Worm (Caenorhabditis elegans): ENCODE measurements around the gene F49E11.7.

The F49E11.7 gene

DNA sequence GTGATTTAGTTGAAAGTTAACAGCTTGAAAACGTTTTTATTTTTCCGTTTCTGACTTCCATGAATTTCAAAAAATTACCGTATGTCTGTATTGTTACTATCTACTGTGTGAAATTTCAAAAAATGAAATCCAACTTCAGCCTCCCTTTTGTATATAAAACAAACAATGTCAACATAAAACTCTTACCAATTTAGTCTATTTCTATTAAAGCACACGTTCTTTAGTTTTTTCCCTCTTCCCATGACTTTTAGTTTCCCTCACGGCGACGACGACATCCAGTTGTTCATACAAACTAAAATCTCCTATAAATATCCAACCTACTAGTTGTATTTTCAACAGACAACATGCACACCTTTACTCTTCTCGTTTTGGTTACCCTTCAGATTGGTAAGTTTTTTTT, 6.6 kb downstream of the F49E11.7 start, which contains the start of gene scl-3:
TSS of gene scl-3 (plus strand) at position 301 of the 400 bp plus-strand sequence.
- TF ChIP-seq T22C8.4 (GFP tag; IDR thresholded peaks at IDR 0.05) (no peak), tab-1 (GFP tag; IDR thresholded peaks at IDR 0.05) (no peak), klf-2 (GFP tag; conservative IDR thresholded peaks at IDR 0.05) (no peak), ztf-23 (GFP tag; IDR thresholded peaks at IDR 0.05) (no peak), ref-1 (GFP tag; conservative IDR thresholded peaks at IDR 0.05) (no peak), flt-1 (GFP tag; IDR thresholded peaks at IDR 0.05) (no peak), ztf-29 (GFP tag; IDR thresholded peaks at IDR 0.05) (no peak), med-1 (GFP tag; optimal IDR thresholded peaks at IDR 0.05; ENCODE audit: insufficient read depth) (no peak), cog-1 (tag; optimal IDR thresholded peaks at IDR 0.05) (no peak)

DNA sequence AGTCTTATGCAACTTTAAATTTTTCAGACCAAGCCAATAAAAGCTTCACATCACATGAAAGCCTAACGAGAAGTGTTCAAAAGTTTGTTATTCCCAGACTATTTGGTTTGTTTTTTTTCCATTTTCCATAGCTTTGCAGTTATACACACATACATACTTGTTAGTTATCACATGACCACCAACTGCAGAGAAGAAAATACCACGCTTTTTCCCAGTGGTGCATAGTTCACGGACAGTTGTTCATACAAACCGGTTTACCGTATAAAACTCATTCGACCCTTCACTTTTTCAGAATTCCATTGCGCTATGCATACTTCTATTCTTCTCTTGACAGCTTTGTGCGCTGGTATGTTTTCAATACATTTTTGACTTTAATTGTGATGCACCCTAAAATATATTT, 11.0 kb downstream of the F49E11.7 start, which contains the start of gene scl-5:
TSS of gene scl-5 (plus strand) at position 301 of the 400 bp plus-strand sequence.
- TF ChIP-seq ref-1 (GFP tag; conservative IDR thresholded peaks at IDR 0.05): no peak

ce11 chrIV:13066044-13066443, 13.4 kb downstream of the F49E11.7 start:
- no peak for TF ChIP-seq ztf-29 (GFP tag; IDR thresholded peaks at IDR 0.05)
- no peak for TF ChIP-seq tab-1 (GFP tag; IDR thresholded peaks at IDR 0.05)
- no peak for TF ChIP-seq flt-1 (GFP tag; IDR thresholded peaks at IDR 0.05)

ce11 chrIV:13067200-13067599, 14.5 kb downstream of the F49E11.7 start, which contains the start of gene col-131:
Gene col-131 (minus strand): TSS chrIV:13067300.
- TF ChIP-seq cog-1 (tag; optimal IDR thresholded peaks at IDR 0.05): no peak
- TF ChIP-seq T22C8.4 (GFP tag; IDR thresholded peaks at IDR 0.05): no peak
- no peak for TF ChIP-seq flt-1 (GFP tag; IDR thresholded peaks at IDR 0.05)
- TF ChIP-seq med-1 (GFP tag; optimal IDR thresholded peaks at IDR 0.05; ENCODE audit: insufficient read depth): no peak
- TF ChIP-seq ztf-29 (GFP tag; IDR thresholded peaks at IDR 0.05): no peak
- TF ChIP-seq ztf-23 (GFP tag; IDR thresholded peaks at IDR 0.05): no peak

DNA sequence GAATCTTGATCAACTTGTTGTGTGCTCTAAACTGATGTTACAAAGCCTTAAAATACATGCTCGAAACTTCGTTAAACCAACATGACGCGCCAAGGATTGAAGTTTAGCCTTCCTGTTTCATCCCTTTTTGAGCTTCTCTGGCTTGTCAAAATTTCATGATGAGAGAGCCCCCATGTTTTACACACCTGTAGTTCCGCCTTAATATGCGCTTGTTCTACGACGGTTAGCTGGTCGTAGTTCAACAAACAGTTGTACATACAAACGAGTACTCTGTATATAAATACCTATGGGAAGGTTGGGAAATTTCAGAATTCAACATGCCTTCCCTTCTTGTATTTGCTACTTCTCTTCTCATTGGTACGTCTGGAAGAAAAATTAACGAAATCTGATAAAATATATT, 15.8 kb downstream of the F49E11.7 start, which contains the start of gene scl-6:
TSS of gene scl-6 (plus strand) at position 301 of the 400 bp plus-strand sequence.
- TF ChIP-seq flt-1 (GFP tag; IDR thresholded peaks at IDR 0.05): no peak
- TF ChIP-seq ref-1 (GFP tag; conservative IDR thresholded peaks at IDR 0.05): no peak

DNA sequence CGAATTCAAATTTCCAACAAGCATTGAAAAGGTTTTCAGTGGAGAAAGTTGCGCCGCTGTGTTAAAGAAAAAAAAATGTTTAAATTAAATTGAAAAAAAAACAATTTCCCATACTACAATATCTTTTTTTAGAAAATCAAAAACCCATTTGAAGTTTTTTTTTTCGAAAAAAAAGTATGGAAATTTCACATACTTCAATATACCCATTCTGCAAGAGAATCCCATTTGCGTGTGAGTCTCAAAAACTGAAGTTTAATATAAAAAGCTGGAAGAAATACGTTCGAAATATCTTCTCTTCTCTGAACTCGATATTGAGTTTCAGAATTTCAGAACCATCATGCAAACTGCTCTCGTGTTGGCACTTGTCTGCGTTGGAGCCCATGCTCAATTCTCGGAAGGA, 17.5 kb downstream of the F49E11.7 start, which contains the start of gene scl-7:
TSS of gene scl-7 (plus strand) at position 301 of the 400 bp plus-strand sequence.
- TF ChIP-seq T22C8.4 (GFP tag; IDR thresholded peaks at IDR 0.05) (no peak), tab-1 (GFP tag; IDR thresholded peaks at IDR 0.05) (no peak)

- no peak for TF ChIP-seq T22C8.4 (GFP tag; IDR thresholded peaks at IDR 0.05)
- no peak for TF ChIP-seq cog-1 (tag; optimal IDR thresholded peaks at IDR 0.05)
- TF ChIP-seq tab-1 (GFP tag; IDR thresholded peaks at IDR 0.05): no peak
- no peak for TF ChIP-seq klf-2 (GFP tag; conservative IDR thresholded peaks at IDR 0.05)
- TF ChIP-seq med-1 (GFP tag; optimal IDR thresholded peaks at IDR 0.05; ENCODE audit: insufficient read depth): no peak
- TF ChIP-seq flt-1 (GFP tag; IDR thresholded peaks at IDR 0.05): no peak
- no peak for TF ChIP-seq ztf-29 (GFP tag; IDR thresholded peaks at IDR 0.05)
- no peak for TF ChIP-seq ref-1 (GFP tag; conservative IDR thresholded peaks at IDR 0.05)
- TF ChIP-seq ztf-23 (GFP tag; IDR thresholded peaks at IDR 0.05): no peak
These were observed 18.8 kb downstream of the F49E11.7 start, which contains the start of gene scl-8 for ce11 chrIV:13071445-13071844. Gene scl-8 (plus strand): TSS chrIV:13071745.

- TF ChIP-seq ztf-29 (GFP tag; IDR thresholded peaks at IDR 0.05) (no peak), flt-1 (GFP tag; IDR thresholded peaks at IDR 0.05) (no peak), T22C8.4 (GFP tag; IDR thresholded peaks at IDR 0.05) (no peak), cog-1 (tag; optimal IDR thresholded peaks at IDR 0.05) (no peak), med-1 (GFP tag; optimal IDR thresholded peaks at IDR 0.05; ENCODE audit: insufficient read depth) (no peak), ref-1 (GFP tag; conservative IDR thresholded peaks at IDR 0.05) (no peak), tab-1 (GFP tag; IDR thresholded peaks at IDR 0.05) (no peak), klf-2 (GFP tag; conservative IDR thresholded peaks at IDR 0.05) (no peak), ztf-23 (GFP tag; IDR thresholded peaks at IDR 0.05) (no peak)
These were observed 23.1 kb downstream of the F49E11.7 start for ce11 chrIV:13075625-13076252.

DNA sequence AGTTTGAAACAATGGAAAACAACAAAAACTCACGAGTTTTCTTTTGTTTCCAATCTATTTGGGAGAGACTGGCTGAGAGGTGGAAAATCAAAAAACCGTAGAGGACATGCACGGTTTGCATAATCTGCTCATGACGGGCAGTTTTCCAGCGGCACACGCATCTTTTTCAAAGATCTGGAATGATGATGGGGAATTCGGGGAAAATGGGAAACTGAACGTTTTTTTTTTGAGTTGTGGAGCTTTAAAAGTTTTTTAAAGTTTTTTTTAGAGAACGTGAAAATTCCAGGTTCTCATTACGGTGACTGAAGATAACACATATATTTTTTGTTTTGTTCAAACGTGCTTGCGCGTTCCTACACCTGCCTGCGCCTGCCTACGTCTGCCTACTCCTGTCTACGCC, 24.0 kb downstream of the F49E11.7 start, which contains the start of gene C39E9.7:
TSS of gene C39E9.7 (minus strand) at position 101 of the 400 bp plus-strand sequence.
- TF ChIP-seq med-1 (GFP tag; optimal IDR thresholded peaks at IDR 0.05; ENCODE audit: insufficient read depth) (no peak), ref-1 (GFP tag; conservative IDR thresholded peaks at IDR 0.05) (no peak), ztf-29 (GFP tag; IDR thresholded peaks at IDR 0.05) (no peak), cog-1 (tag; optimal IDR thresholded peaks at IDR 0.05) (no peak), klf-2 (GFP tag; conservative IDR thresholded peaks at IDR 0.05) (no peak), ztf-23 (GFP tag; IDR thresholded peaks at IDR 0.05) (no peak), tab-1 (GFP tag; IDR thresholded peaks at IDR 0.05) (no peak), flt-1 (GFP tag; IDR thresholded peaks at IDR 0.05) (no peak), T22C8.4 (GFP tag; IDR thresholded peaks at IDR 0.05) (no peak)

ce11 chrIV:13077694-13078093, 25.0 kb downstream of the F49E11.7 start:
- TF ChIP-seq klf-2 (GFP tag; conservative IDR thresholded peaks at IDR 0.05) (no peak), flt-1 (GFP tag; IDR thresholded peaks at IDR 0.05) (no peak), tab-1 (GFP tag; IDR thresholded peaks at IDR 0.05) (no peak), cog-1 (tag; optimal IDR thresholded peaks at IDR 0.05) (no peak), ref-1 (GFP tag; conservative IDR thresholded peaks at IDR 0.05) (no peak), ztf-29 (GFP tag; IDR thresholded peaks at IDR 0.05) (no peak), T22C8.4 (GFP tag; IDR thresholded peaks at IDR 0.05) (no peak), ztf-23 (GFP tag; IDR thresholded peaks at IDR 0.05) (no peak), med-1 (GFP tag; optimal IDR thresholded peaks at IDR 0.05; ENCODE audit: insufficient read depth) (no peak)
